Worm (Caenorhabditis elegans): ENCODE data around the gene idpp-1.

The idpp-1 gene

ce11 chrIII:728074-728473 is 12.4 kb upstream of the idpp-1 start:
- TF ChIP-seq nhr-12 (tag; optimal IDR thresholded peaks at IDR 0.05), result no peak

DNA sequence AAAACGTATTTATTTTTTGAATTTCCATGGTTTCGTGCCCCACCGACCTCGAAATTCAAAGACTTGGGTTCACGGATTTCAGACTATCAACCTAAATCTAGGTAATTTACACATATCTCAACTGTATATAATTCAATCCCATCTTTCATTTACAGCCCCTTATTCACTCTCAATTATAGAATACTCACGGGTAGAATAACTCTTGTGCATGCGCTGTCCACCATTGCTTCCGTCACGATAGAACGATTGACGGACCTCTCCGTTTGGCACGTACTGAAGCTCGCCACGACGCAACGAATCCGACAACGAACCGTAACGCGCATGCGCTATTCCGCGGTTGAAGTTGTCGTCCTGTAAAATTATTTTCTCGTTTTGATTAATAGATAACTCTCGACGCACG is 11.8 kb upstream of the idpp-1 start:
- TF ChIP-seq nhr-23 (tag; optimal IDR thresholded peaks at IDR 0.05) (no peak), nhr-21 (tag; optimal IDR thresholded peaks at IDR 0.05) (no peak), ceh-16 (tag; optimal IDR thresholded peaks at IDR 0.05) (no peak), fos-1 (tag; optimal IDR thresholded peaks at IDR 0.05) (no peak)

ce11 chrIII:744459-744858 is 4.0 kb downstream of the idpp-1 start:
- TF ChIP-seq snpc-4 (tag; optimal IDR thresholded peaks at IDR 0.05), result no peak
- TF ChIP-seq mbf-1 (tag; optimal IDR thresholded peaks at IDR 0.05), result no peak
- no peak for TF ChIP-seq elt-1 (tag; optimal IDR thresholded peaks at IDR 0.05)
- no peak for TF ChIP-seq lin-11 (tag; optimal IDR thresholded peaks at IDR 0.05)
- peak; percentile 7 for TF ChIP-seq blmp-1 (tag; optimal IDR thresholded peaks at IDR 0.05; ENCODE audit: insufficient read depth)

DNA sequence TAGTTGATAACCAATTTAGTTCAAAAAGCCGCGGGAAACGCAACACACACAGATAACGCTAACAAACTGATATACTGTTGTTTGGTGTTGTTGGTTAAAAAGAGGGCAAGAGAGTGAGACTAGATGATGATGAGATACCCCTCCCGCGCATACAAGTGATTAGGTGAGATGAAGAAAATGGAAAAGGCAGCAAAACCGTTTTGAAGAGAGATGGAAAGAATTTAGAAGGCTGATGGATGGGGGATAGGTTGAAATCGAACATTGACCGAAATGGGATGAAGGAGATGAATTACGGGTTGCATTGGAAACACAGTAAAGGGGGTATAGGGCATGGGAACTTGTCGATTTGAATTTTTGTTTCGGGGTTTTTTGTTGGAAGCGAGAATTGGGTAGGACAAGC is 8.3 kb downstream of the idpp-1 start:
- TF ChIP-seq fos-1 (tag; optimal IDR thresholded peaks at IDR 0.05) (peak; percentile 0), ceh-82 (tag; optimal IDR thresholded peaks at IDR 0.05) (no peak)

ce11 chrIII:750028-750427 is 9.5 kb downstream of the idpp-1 start:
- TF ChIP-seq nhr-77 (tag; optimal IDR thresholded peaks at IDR 0.05) (no peak), blmp-1 (tag; optimal IDR thresholded peaks at IDR 0.05; ENCODE audit: insufficient read depth) (peak; percentile 61)

DNA sequence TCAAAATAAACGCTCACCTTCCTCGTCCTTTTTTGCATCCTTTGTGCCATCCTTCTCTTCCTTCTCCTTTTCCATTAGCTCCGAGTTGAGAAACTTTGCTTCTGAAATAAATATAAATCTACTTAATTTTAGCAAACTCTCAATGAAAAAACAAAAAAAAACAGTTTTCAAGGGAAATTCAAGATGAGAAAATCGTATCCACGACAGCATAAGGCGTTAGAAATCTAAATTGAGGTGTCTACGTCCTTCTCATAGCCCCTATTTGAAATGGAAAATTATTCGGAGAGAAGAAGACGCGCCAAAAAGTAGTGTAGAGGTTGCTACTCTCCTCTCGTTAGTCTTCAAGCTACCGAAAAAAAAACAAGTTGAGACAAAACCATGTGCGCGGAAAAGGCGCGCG is 11.8 kb downstream of the idpp-1 start, which contains the start of gene pat-12:
TSS of gene pat-12 (minus strand) at position 101 of the 400 bp plus-strand sequence.
- no peak for TF ChIP-seq mbf-1 (tag; optimal IDR thresholded peaks at IDR 0.05)
- TF ChIP-seq F13H6.1 (tag; optimal IDR thresholded peaks at IDR 0.05), result no peak
- TF ChIP-seq alr-1 (tag; optimal IDR thresholded peaks at IDR 0.05), result no peak
- TF ChIP-seq nhr-23 (tag; optimal IDR thresholded peaks at IDR 0.05), result no peak
- no peak for TF ChIP-seq C34F6.9 (tag; optimal IDR thresholded peaks at IDR 0.05)
- TF ChIP-seq mab-5 (tag; optimal IDR thresholded peaks at IDR 0.05), result no peak
- TF ChIP-seq lin-13 (GFP tag; optimal IDR thresholded peaks at IDR 0.05), result no peak
- TF ChIP-seq dmd-4 (tag; optimal IDR thresholded peaks at IDR 0.05), result no peak
- TF ChIP-seq elt-3 (tag; optimal IDR thresholded peaks at IDR 0.05), result no peak
- TF ChIP-seq egl-27 (tag; optimal IDR thresholded peaks at IDR 0.05), result no peak
- TF ChIP-seq nhr-237 (tag; optimal IDR thresholded peaks at IDR 0.05), result no peak
- TF ChIP-seq nhr-11 (tag; optimal IDR thresholded peaks at IDR 0.05), result no peak
- no peak for TF ChIP-seq nhr-6 (tag; optimal IDR thresholded peaks at IDR 0.05)
- no peak for TF ChIP-seq ceh-82 (tag; optimal IDR thresholded peaks at IDR 0.05)
- no peak for TF ChIP-seq aly-2 (tag; optimal IDR thresholded peaks at IDR 0.05)
- TF ChIP-seq sem-4 (tag; optimal IDR thresholded peaks at IDR 0.05), result no peak
- no peak for TF ChIP-seq nhr-77 (tag; optimal IDR thresholded peaks at IDR 0.05)
- TF ChIP-seq Y55F3AM.14 (GFP tag; optimal IDR thresholded peaks at IDR 0.05), result no peak
- TF ChIP-seq lin-39 (tag; optimal IDR thresholded peaks at IDR 0.05), result no peak

ce11 chrIII:754371-754770 is 13.9 kb downstream of the idpp-1 start:
- TF ChIP-seq snpc-4 (tag; optimal IDR thresholded peaks at IDR 0.05) (no peak), sma-9 (GFP tag; optimal IDR thresholded peaks at IDR 0.05) (no peak), sma-9 (tag; optimal IDR thresholded peaks at IDR 0.05) (no peak), elt-1 (tag; optimal IDR thresholded peaks at IDR 0.05) (no peak), lin-13 (GFP tag; optimal IDR thresholded peaks at IDR 0.05) (no peak), mdl-1 (tag; optimal IDR thresholded peaks at IDR 0.05) (no peak), mab-5 (tag; optimal IDR thresholded peaks at IDR 0.05) (no peak), aly-2 (tag; optimal IDR thresholded peaks at IDR 0.05) (no peak), lin-39 (tag; optimal IDR thresholded peaks at IDR 0.05) (no peak), nhr-23 (tag; optimal IDR thresholded peaks at IDR 0.05) (no peak), crh-2 (tag; optimal IDR thresholded peaks at IDR 0.05) (no peak), Y55F3AM.14 (GFP tag; optimal IDR thresholded peaks at IDR 0.05) (no peak), nhr-11 (tag; optimal IDR thresholded peaks at IDR 0.05) (no peak), ZK546.5 (tag; optimal IDR thresholded peaks at IDR 0.05) (no peak), blmp-1 (tag; optimal IDR thresholded peaks at IDR 0.05; ENCODE audit: insufficient read depth) (no peak), mbf-1 (tag; optimal IDR thresholded peaks at IDR 0.05) (no peak)

Data from whole organism, L2 larva.